Worm (Caenorhabditis elegans) whole organism, midembryonic: ENCODE measurements around the gene F14E5.8.

Experiments
- T22C8.4 ChIP-seq: fragments of 200-800 bp; sonication (Bioruptor generic); IDR thresholded peaks from 2 replicates; pipeline ENCODE4 v1.3.6; 2022; ENCODE audit warnings: missing genetic modification characterization, missing compliant biosample characterization
- cog-1 ChIP-seq: sonication (generic microtip); optimal IDR thresholded peaks from 2 replicates; lab custom pipeline; 2016; ENCODE audit warnings: missing genetic modification characterization, missing compliant biosample characterization
- flt-1 ChIP-seq: fragments of 200-800 bp; sonication (Bioruptor generic); IDR thresholded peaks from 2 replicates; pipeline ENCODE4 v1.3.6; 2022; ENCODE audit warnings: missing genetic modification characterization, missing compliant biosample characterization
- klf-2 ChIP-seq: fragments of 200-800 bp; sonication (Bioruptor generic); conservative IDR thresholded peaks from 2 replicates; pipeline ENCODE4 v1.3.6; 2022; ENCODE audit warnings: missing genetic modification reagents, missing genetic modification characterization, missing compliant biosample characterization
- med-1 ChIP-seq: sonication (generic microtip); optimal IDR thresholded peaks from 2 replicates; lab custom pipeline; 2017; ENCODE audit warnings: missing genetic modification characterization, mild to moderate bottlenecking, missing compliant biosample characterization, antibody characterized with exemption, missing genetic modification reagents; ENCODE audit not compliant: insufficient read depth
- ref-1 ChIP-seq: fragments of 200-800 bp; sonication (Bioruptor generic); conservative IDR thresholded peaks from 2 replicates; pipeline ENCODE4 v1.3.6; 2022; ENCODE audit warnings: missing genetic modification reagents, missing genetic modification characterization, missing compliant biosample characterization
- tab-1 ChIP-seq: fragments of 200-800 bp; sonication (Bioruptor generic); IDR thresholded peaks from 2 replicates; pipeline ENCODE4 v1.3.6; 2022; ENCODE audit warnings: missing genetic modification characterization, missing compliant biosample characterization
- ztf-23 ChIP-seq: fragments of 200-800 bp; sonication (Bioruptor generic); IDR thresholded peaks from 2 replicates; pipeline ENCODE4 v1.3.6; 2022; ENCODE audit warnings: missing genetic modification reagents, missing genetic modification characterization, missing compliant biosample characterization
- ztf-29 ChIP-seq: fragments of 200-800 bp; sonication (Bioruptor generic); IDR thresholded peaks from 2 replicates; pipeline ENCODE4 v1.3.6; 2022; ENCODE audit warnings: missing genetic modification reagents, missing genetic modification characterization, missing compliant biosample characterization

Gene F14E5.8

DNA sequence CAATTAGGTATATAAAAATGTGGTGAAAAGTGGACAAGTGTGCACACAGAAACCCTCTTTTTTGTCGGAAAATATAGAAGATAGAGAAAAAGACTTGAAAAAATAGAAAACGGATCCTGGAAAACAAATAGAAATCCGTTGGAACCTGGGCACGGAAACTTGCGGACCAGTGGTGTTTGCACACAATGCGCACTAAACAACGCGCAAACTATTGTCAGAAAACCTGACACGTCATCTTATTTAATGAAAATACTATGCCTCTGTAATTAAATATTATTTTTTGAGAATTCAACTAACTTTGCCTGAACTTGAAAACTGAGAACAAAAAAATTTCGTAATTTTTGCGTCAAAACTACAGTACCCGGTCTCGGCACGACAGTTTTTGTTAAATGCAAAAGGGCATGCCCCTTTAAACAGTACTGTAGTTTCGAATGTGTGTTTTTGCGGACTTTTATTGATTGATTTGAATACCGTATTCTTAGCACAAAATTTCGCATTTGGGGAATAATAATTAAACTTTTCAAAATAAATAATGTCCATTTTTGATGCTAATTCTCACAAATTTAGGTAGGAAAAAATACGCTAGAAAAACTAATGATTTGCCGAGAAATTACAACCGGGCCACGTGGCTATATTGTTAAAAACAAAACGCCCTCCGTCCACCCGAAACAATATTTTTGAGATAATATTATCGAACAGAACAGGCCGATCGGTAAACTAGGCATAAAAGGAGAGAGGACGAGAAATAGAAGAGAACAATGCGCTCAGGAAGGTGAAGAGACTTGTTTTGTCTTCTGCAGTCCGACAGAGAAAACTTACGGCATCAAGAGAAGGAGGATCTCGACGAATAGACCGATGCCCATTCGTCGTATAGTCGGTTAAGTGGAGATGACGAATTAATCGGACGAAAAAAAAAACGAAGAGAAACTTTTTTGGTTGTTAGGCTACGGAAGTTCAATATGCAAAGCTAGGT lies 9.3 kb downstream of the F14E5.8 start:
- no peak for TF ChIP-seq ztf-23 (GFP tag; lab: Robert Waterston, UW)
- TF ChIP-seq klf-2 (GFP tag; lab: Robert Waterston, UW): no peak
- TF ChIP-seq med-1 (GFP tag; lab: Kevin White, UChicago): no peak
- no peak for TF ChIP-seq flt-1 (GFP tag; lab: Robert Waterston, UW)
- no peak for TF ChIP-seq ref-1 (GFP tag; lab: Robert Waterston, UW)
- no peak for TF ChIP-seq cog-1 (tag; lab: Kevin White, UChicago)
- TF ChIP-seq T22C8.4 (GFP tag; lab: Robert Waterston, UW): no peak
- TF ChIP-seq tab-1 (GFP tag; lab: Robert Waterston, UW): no peak
- no peak for TF ChIP-seq ztf-29 (GFP tag; lab: Robert Waterston, UW)

DNA sequence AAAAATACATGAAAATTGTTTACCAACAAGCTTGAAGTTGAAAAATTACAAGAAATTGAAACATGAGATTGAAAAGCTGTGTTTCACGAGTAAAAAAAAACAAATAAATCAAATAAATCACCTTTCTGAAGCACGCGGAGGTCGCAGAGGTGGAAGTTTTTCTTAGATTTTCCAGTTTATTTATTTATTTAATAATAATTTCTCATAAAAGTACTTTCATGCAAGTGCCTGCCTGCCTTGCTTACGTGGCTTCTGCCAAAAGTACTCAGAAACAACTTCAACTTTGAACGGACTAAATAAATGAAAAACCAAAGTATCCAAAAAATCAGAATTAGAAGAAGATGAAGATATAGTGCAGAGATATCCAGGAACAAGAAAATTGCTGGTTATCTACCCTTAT lies 12.1 kb downstream of the F14E5.8 start, which contains the start of gene acp-2:
TSS of gene acp-2 (minus strand) at position 101 of the 400 bp plus-strand sequence.
- TF ChIP-seq ref-1 (GFP tag; lab: Robert Waterston, UW): no peak
- TF ChIP-seq ztf-29 (GFP tag; lab: Robert Waterston, UW): no peak
- no peak for TF ChIP-seq T22C8.4 (GFP tag; lab: Robert Waterston, UW)
- TF ChIP-seq tab-1 (GFP tag; lab: Robert Waterston, UW): no peak
- TF ChIP-seq cog-1 (tag; lab: Kevin White, UChicago): no peak
- no peak for TF ChIP-seq ztf-23 (GFP tag; lab: Robert Waterston, UW)
- TF ChIP-seq klf-2 (GFP tag; lab: Robert Waterston, UW): no peak
- TF ChIP-seq med-1 (GFP tag; lab: Kevin White, UChicago): no peak
- TF ChIP-seq flt-1 (GFP tag; lab: Robert Waterston, UW): no peak

DNA sequence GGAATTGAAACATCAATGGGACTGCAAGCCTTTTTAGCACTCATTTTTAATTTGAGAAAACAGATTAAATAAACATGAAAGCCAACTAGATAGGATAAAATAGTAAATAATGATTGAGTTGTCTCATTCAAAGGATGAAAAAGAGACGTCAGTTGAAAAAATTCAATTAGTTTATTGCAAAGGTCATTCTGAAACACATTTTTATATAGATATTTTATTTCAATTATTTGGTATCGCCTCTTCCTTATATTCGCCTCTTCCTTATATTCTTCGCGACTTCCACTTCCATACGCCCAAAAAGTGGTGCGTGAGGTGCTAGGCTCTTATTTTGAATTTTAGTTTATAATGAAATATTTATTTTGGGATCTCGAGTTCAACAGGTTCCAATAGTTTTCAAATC lies 15.1 kb downstream of the F14E5.8 start, which contains the start of gene acp-4:
TSS of gene acp-4 (minus strand) at position 101 of the 400 bp plus-strand sequence.
- TF ChIP-seq ref-1 (GFP tag; lab: Robert Waterston, UW) (no peak), cog-1 (tag; lab: Kevin White, UChicago) (no peak), T22C8.4 (GFP tag; lab: Robert Waterston, UW) (no peak), klf-2 (GFP tag; lab: Robert Waterston, UW) (no peak), tab-1 (GFP tag; lab: Robert Waterston, UW) (no peak), med-1 (GFP tag; lab: Kevin White, UChicago) (no peak), flt-1 (GFP tag; lab: Robert Waterston, UW) (no peak), ztf-23 (GFP tag; lab: Robert Waterston, UW) (no peak)

DNA sequence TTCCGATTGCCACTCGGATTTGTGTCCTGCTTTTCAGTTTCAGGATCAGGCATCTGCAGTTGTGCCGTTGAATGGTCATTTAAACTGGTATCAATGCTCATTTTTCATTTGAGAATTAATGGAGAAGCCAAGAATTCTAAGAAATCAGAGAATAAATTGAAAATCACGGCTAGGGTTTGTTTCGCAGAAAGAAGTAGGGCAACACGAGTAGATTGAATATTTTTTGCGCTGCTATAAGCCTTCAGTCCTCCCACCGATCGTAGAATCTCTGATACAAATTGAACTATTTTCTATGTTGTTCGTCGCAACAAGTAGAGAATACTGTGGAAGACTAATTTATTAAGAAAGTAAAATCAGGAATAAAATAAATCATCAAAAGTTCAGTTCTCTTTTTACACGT lies 17.1 kb downstream of the F14E5.8 start, which contains the start of gene acp-3:
TSS of gene acp-3 (minus strand) at position 101 of the 400 bp plus-strand sequence.
- TF ChIP-seq T22C8.4 (GFP tag; lab: Robert Waterston, UW): no peak
- TF ChIP-seq klf-2 (GFP tag; lab: Robert Waterston, UW): no peak
- no peak for TF ChIP-seq ref-1 (GFP tag; lab: Robert Waterston, UW)
- TF ChIP-seq cog-1 (tag; lab: Kevin White, UChicago): no peak
- TF ChIP-seq flt-1 (GFP tag; lab: Robert Waterston, UW): no peak
- TF ChIP-seq ztf-29 (GFP tag; lab: Robert Waterston, UW): no peak
- no peak for TF ChIP-seq med-1 (GFP tag; lab: Kevin White, UChicago)
- no peak for TF ChIP-seq tab-1 (GFP tag; lab: Robert Waterston, UW)
- no peak for TF ChIP-seq ztf-23 (GFP tag; lab: Robert Waterston, UW)

DNA sequence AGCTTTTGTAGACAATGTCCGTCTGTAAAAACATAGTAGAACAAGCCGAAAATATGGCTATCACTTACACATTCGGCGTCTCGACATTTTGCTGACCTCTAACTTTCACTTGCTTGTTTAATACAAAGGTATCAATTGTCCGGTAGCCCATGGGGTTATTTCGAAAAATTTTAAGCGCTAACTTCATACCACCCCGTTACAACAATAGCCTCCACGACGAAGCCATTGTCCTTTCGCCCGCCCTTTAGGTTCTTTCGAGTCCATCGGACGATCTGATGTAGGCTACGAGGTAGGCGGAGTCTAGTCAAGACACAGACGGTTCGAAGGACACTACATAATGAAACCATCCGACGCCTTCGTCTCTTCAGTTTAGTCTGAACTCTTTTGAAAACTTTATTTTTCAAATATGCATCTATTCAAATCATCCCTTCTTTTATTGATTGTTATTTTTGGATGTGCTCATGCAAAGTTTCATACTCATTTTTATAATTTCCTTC lies 18.9 kb downstream of the F14E5.8 start, which contains the start of gene lips-10:
TSS of gene lips-10 (plus strand) at position 378 of the 497 bp plus-strand sequence.
- no peak for TF ChIP-seq ztf-29 (GFP tag; lab: Robert Waterston, UW)
- TF ChIP-seq tab-1 (GFP tag; lab: Robert Waterston, UW): no peak
- TF ChIP-seq med-1 (GFP tag; lab: Kevin White, UChicago): no peak
- no peak for TF ChIP-seq cog-1 (tag; lab: Kevin White, UChicago)
- TF ChIP-seq ztf-23 (GFP tag; lab: Robert Waterston, UW): no peak
- no peak for TF ChIP-seq ref-1 (GFP tag; lab: Robert Waterston, UW)
- TF ChIP-seq flt-1 (GFP tag; lab: Robert Waterston, UW): no peak
- no peak for TF ChIP-seq T22C8.4 (GFP tag; lab: Robert Waterston, UW)
- TF ChIP-seq klf-2 (GFP tag; lab: Robert Waterston, UW): no peak

DNA sequence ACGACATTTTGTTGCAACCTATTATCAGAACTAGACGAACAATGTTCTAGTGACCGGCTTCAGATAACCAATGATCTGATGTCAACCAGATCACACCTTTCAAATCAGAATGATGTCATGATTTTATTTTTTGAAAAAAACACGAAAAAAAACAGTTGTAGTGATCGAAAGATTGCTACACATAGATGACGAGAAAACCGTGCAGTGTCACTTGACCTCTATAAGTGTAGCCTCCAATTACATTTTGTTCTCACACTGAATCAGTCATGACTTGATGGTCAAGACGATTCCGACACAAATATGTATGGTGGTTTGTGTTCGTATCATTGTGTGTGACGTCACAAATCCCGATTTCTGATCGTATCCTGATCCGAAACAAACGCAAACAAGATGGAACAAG lies 20.2 kb downstream of the F14E5.8 start:
- TF ChIP-seq ztf-23 (GFP tag; lab: Robert Waterston, UW): no peak
- TF ChIP-seq T22C8.4 (GFP tag; lab: Robert Waterston, UW): no peak
- no peak for TF ChIP-seq tab-1 (GFP tag; lab: Robert Waterston, UW)
- TF ChIP-seq ztf-29 (GFP tag; lab: Robert Waterston, UW): no peak
- TF ChIP-seq flt-1 (GFP tag; lab: Robert Waterston, UW): no peak
- TF ChIP-seq klf-2 (GFP tag; lab: Robert Waterston, UW): no peak
- no peak for TF ChIP-seq cog-1 (tag; lab: Kevin White, UChicago)
- TF ChIP-seq ref-1 (GFP tag; lab: Robert Waterston, UW): no peak
- TF ChIP-seq med-1 (GFP tag; lab: Kevin White, UChicago): no peak

DNA sequence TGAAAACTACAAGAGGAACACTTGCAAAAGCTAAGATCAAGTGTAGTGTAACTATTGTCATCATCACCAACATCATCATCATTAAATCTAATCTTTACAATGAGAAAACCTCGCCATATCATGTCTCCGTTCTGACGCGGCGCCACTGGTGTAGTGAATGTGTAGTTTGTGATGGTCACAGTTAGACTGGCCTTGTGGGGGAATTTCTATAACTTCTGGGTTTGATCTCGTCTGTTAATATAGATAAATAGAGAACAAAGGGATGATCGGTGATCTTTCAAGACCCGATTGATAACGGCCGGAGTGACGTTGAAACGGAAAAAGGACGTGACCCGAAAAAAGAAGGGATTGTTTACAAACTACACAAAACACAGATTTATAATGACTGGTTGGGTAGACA lies 20.9 kb downstream of the F14E5.8 start:
- TF ChIP-seq flt-1 (GFP tag; lab: Robert Waterston, UW): no peak
- TF ChIP-seq cog-1 (tag; lab: Kevin White, UChicago): no peak
- TF ChIP-seq ztf-23 (GFP tag; lab: Robert Waterston, UW): no peak
- TF ChIP-seq klf-2 (GFP tag; lab: Robert Waterston, UW): no peak
- TF ChIP-seq med-1 (GFP tag; lab: Kevin White, UChicago): no peak
- no peak for TF ChIP-seq T22C8.4 (GFP tag; lab: Robert Waterston, UW)
- TF ChIP-seq ref-1 (GFP tag; lab: Robert Waterston, UW): no peak
- TF ChIP-seq ztf-29 (GFP tag; lab: Robert Waterston, UW): no peak
- no peak for TF ChIP-seq tab-1 (GFP tag; lab: Robert Waterston, UW)
